Worm (Caenorhabditis elegans) whole organism, L1 larva: ENCODE data around the gene C33H5.13.

Experiments used
- ama-1 ChIP-seq: fragments of 150-350 bp; optimal IDR thresholded peaks from 2 replicates; lab custom pipeline; 2014
- pqm-1 ChIP-seq: sonication (generic microtip); optimal IDR thresholded peaks from 3 replicates; lab custom pipeline; 2017; ENCODE audit warnings: missing biosample characterization, missing genetic modification characterization

ce11 chrIV:7790151-7790691 is 1.8 kb downstream of the C33H5.13 start:
- TF ChIP-seq ama-1 (no peak), pqm-1 (tag; lab: Kevin White, UChicago) (no peak)
